Worm (Caenorhabditis elegans) whole organism, L1 larva: ENCODE measurements around the gene str-150.

Experiments used
- egl-27 ChIP-seq, 2 experiments: fragments of 150-350 bp in 1 of 2; sonication (generic microtip); optimal IDR thresholded peaks; 3 replicates each; lab custom pipeline; 2017 to 2018; ENCODE audit warnings: missing biosample characterization in 2 of 2, missing genetic modification characterization in 2 of 2, missing genetic modification reagents in 2 of 2
- nhr-237 ChIP-seq: fragments of 150-350 bp; optimal IDR thresholded peaks from 2 replicates; lab custom pipeline; 2014; ENCODE audit warnings: missing biosample characterization, missing genetic modification characterization

ce11 chrV:16599835-16600234 lies 16.8 kb downstream of the str-150 start:
- no peak for TF ChIP-seq egl-27 (tag; optimal IDR thresholded peaks at IDR 0.05; lab: Kevin White, UChicago)
- TF ChIP-seq nhr-237 (tag; lab: Kevin White, UChicago), result no peak
